Fruit fly (Drosophila melanogaster) whole organism, embryonic: ENCODE results near the gene CG11839.

Experiments
- ATbp ChIP-seq: fragments of 200-800 bp; sonication (Bioruptor generic); optimal IDR thresholded peaks from 2 replicates; lab custom pipeline; 2017; ENCODE audit warnings: missing biosample characterization, mild to moderate bottlenecking, missing genetic modification characterization, missing genetic modification reagents
- CG10267 ChIP-seq: fragments of 200-800 bp; sonication (Bioruptor generic); optimal IDR thresholded peaks from 2 replicates; lab custom pipeline; 2018; ENCODE audit warnings: missing biosample characterization, mild to moderate bottlenecking, missing genetic modification characterization, moderate library complexity
- CG11398 ChIP-seq: fragments of 200-800 bp; sonication (Bioruptor generic); optimal IDR thresholded peaks from 2 replicates; lab custom pipeline; 2016; ENCODE audit warnings: missing biosample characterization, missing genetic modification characterization
- CG18011 ChIP-seq: fragments of 200-800 bp; sonication (Bioruptor generic); optimal IDR thresholded peaks from 2 replicates; lab custom pipeline; 2017; ENCODE audit warnings: missing biosample characterization, missing genetic modification characterization, mild to moderate bottlenecking, moderate library complexity, missing genotype
- CG18599 ChIP-seq: fragments of 200-800 bp; sonication (Bioruptor generic); optimal IDR thresholded peaks from 3 replicates; lab custom pipeline; 2017; ENCODE audit warnings: missing biosample characterization, missing genetic modification characterization, mild to moderate bottlenecking, moderate library complexity, missing genetic modification reagents
- CG3281 ChIP-seq: fragments of 200-800 bp; sonication (Bioruptor generic); optimal IDR thresholded peaks from 3 replicates; lab custom pipeline; 2017; ENCODE audit warnings: missing biosample characterization, mild to moderate bottlenecking, missing genetic modification characterization
- CG3847 ChIP-seq: fragments of 200-800 bp; sonication (Bioruptor generic); IDR thresholded peaks from 2 replicates; pipeline ENCODE4 v1.3.6; 2022; ENCODE audit warnings: missing biosample characterization, missing genetic modification characterization
- CG4282 ChIP-seq: fragments of 200-800 bp; sonication (Bioruptor generic); optimal IDR thresholded peaks from 2 replicates; lab custom pipeline; 2016; ENCODE audit warnings: missing biosample characterization, missing genetic modification characterization
- CG4854 ChIP-seq: fragments of 200-800 bp; sonication (Bioruptor generic); optimal IDR thresholded peaks from 2 replicates; lab custom pipeline; 2016; ENCODE audit warnings: missing biosample characterization, missing genetic modification characterization, inconsistent platforms
- CG6765 ChIP-seq: fragments of 200-800 bp; sonication (Bioruptor generic); optimal IDR thresholded peaks from 3 replicates; lab custom pipeline; 2017; ENCODE audit warnings: missing biosample characterization, mild to moderate bottlenecking, missing genetic modification characterization
- CG7786 ChIP-seq: fragments of 200-800 bp; sonication (Bioruptor generic); optimal IDR thresholded peaks from 2 replicates; lab custom pipeline; 2016; ENCODE audit warnings: missing biosample characterization, missing genetic modification characterization
- CG8089 ChIP-seq: fragments of 200-800 bp; sonication (Bioruptor generic); optimal IDR thresholded peaks from 3 replicates; lab custom pipeline; 2016; ENCODE audit warnings: missing biosample characterization, missing genetic modification characterization
- CG8765 ChIP-seq: fragments of 200-800 bp; sonication (Bioruptor generic); IDR thresholded peaks from 2 replicates; pipeline ENCODE4 v1.3.6; 2022; ENCODE audit warnings: missing biosample characterization, missing genetic modification characterization
- CG9609 ChIP-seq: fragments of 200-800 bp; sonication (Bioruptor generic); optimal IDR thresholded peaks from 3 replicates; lab custom pipeline; 2016; ENCODE audit warnings: missing biosample characterization, missing genetic modification characterization
- Chrac-16 ChIP-seq: fragments of 200-800 bp; sonication (Bioruptor generic); optimal IDR thresholded peaks from 3 replicates; lab custom pipeline; 2016; ENCODE audit warnings: missing biosample characterization, missing genetic modification characterization
- Ets97D ChIP-seq: fragments of 200-800 bp; sonication (Bioruptor generic); optimal IDR thresholded peaks from 3 replicates; lab custom pipeline; 2016; ENCODE audit warnings: missing biosample characterization, missing genetic modification characterization
- Fer1 ChIP-seq: fragments of 200-800 bp; sonication (Bioruptor generic); optimal IDR thresholded peaks from 2 replicates; lab custom pipeline; 2017; ENCODE audit warnings: missing biosample characterization, mild to moderate bottlenecking, missing genetic modification characterization
- Fer2 ChIP-seq: fragments of 200-800 bp; sonication (Bioruptor generic); optimal IDR thresholded peaks from 2 replicates; lab custom pipeline; 2018; ENCODE audit warnings: missing biosample characterization, mild to moderate bottlenecking, missing genetic modification characterization, moderate library complexity
- GATAe ChIP-seq: fragments of 200-800 bp; sonication (Bioruptor generic); conservative IDR thresholded peaks from 2 replicates; pipeline ENCODE4 v1.3.6; 2022; ENCODE audit warnings: missing biosample characterization, missing genetic modification characterization
- Hmr ChIP-seq: fragments of 200-800 bp; sonication (Bioruptor generic); optimal IDR thresholded peaks from 3 replicates; lab custom pipeline; 2017; ENCODE audit warnings: mild to moderate bottlenecking, missing biosample characterization, missing genetic modification reagents, missing genetic modification characterization
- Hr78 ChIP-seq, 2 experiments: fragments of 200-800 bp in 1 of 2; fragments of >200 bp in 1 of 2; sonication (Bioruptor generic) in 1 of 2; optimal IDR thresholded peaks; 2 replicates each; lab custom pipeline; 2017 to 2019; ENCODE audit warnings: missing biosample characterization in 2 of 2, missing genetic modification characterization in 2 of 2, mild to moderate bottlenecking in 1 of 2, moderate library complexity in 1 of 2
- MESR4 ChIP-seq: fragments of 200-800 bp; sonication (Bioruptor generic); optimal IDR thresholded peaks from 2 replicates; lab custom pipeline; 2018; ENCODE audit warnings: missing biosample characterization, mild to moderate bottlenecking, missing genetic modification characterization, moderate library complexity
- Meics ChIP-seq: fragments of 200-800 bp; sonication (Bioruptor generic); optimal IDR thresholded peaks from 2 replicates; lab custom pipeline; 2017; ENCODE audit warnings: missing biosample characterization, mild to moderate bottlenecking, missing genetic modification characterization
- Myb ChIP-seq: fragments of 200-800 bp; sonication (Bioruptor generic); optimal IDR thresholded peaks from 2 replicates; lab custom pipeline; 2016; ENCODE audit warnings: missing biosample characterization, missing genetic modification characterization
- Neu2 ChIP-seq: fragments of 200-800 bp; sonication (Bioruptor generic); optimal IDR thresholded peaks from 3 replicates; lab custom pipeline; 2016; ENCODE audit warnings: missing biosample characterization, missing genetic modification characterization, borderline replicate concordance
- PHDP ChIP-seq: fragments of 200-800 bp; sonication (Bioruptor generic); optimal IDR thresholded peaks from 3 replicates; lab custom pipeline; 2018; ENCODE audit warnings: missing biosample characterization, mild to moderate bottlenecking, missing genetic modification characterization, moderate library complexity
- Sox100B ChIP-seq: fragments of 200-800 bp; sonication (Bioruptor generic); optimal IDR thresholded peaks from 3 replicates; lab custom pipeline; 2018; ENCODE audit warnings: missing biosample characterization, mild to moderate bottlenecking, missing genetic modification characterization
- ase ChIP-seq: fragments of 200-800 bp; sonication (Bioruptor generic); IDR thresholded peaks from 3 replicates; pipeline ENCODE4 v1.3.6; 2022; ENCODE audit warnings: missing biosample characterization, missing genetic modification characterization
- ato ChIP-seq: fragments of 200-800 bp; sonication (Bioruptor generic); IDR thresholded peaks from 2 replicates; pipeline ENCODE4 v1.3.6; 2022; ENCODE audit warnings: missing biosample characterization, missing genetic modification characterization; ENCODE audit not compliant: partially characterized antibody
- bowl ChIP-seq: fragments of 200-800 bp; sonication (Bioruptor generic); IDR thresholded peaks from 2 replicates; pipeline ENCODE4 v1.3.6; 2022; ENCODE audit warnings: missing biosample characterization, missing genetic modification characterization
- br ChIP-seq: fragments of >200 bp; optimal IDR thresholded peaks from 2 replicates; lab custom pipeline; 2017
- ci ChIP-seq: fragments of 200-800 bp; sonication (Bioruptor generic); IDR thresholded peaks from 3 replicates; pipeline ENCODE4 v1.3.6; 2022; ENCODE audit warnings: missing biosample characterization, missing genetic modification characterization
- danr ChIP-seq: fragments of 200-800 bp; sonication (Bioruptor generic); IDR thresholded peaks from 2 replicates; pipeline ENCODE4 v1.3.6; 2022; ENCODE audit warnings: missing biosample characterization, missing genetic modification characterization
- dmrt99B ChIP-seq: fragments of 200-800 bp; sonication (Bioruptor generic); optimal IDR thresholded peaks from 2 replicates; lab custom pipeline; 2018; ENCODE audit warnings: missing biosample characterization, mild to moderate bottlenecking, missing genetic modification characterization, moderate library complexity
- dysf ChIP-seq: fragments of 200-800 bp; sonication (Bioruptor generic); IDR thresholded peaks from 3 replicates; pipeline ENCODE4 v1.3.6; 2022; ENCODE audit warnings: missing biosample characterization, missing genetic modification characterization
- esg ChIP-seq: fragments of 200-800 bp; sonication (Bioruptor generic); conservative IDR thresholded peaks from 2 replicates; pipeline ENCODE4 v1.3.6; 2022; ENCODE audit warnings: missing biosample characterization, missing genetic modification characterization
- eve ChIP-seq, 2 experiments: fragments of >200 bp; optimal IDR thresholded peaks; 2 replicates each; lab custom pipeline; 2017; ENCODE audit warnings: missing biosample characterization in 2 of 2, missing genetic modification characterization in 2 of 2
- gfzf ChIP-seq: fragments of 200-800 bp; sonication (Bioruptor generic); optimal IDR thresholded peaks from 2 replicates; lab custom pipeline; 2016; ENCODE audit warnings: missing biosample characterization, mild to moderate bottlenecking, missing genetic modification characterization, moderate library complexity
- grn ChIP-seq: fragments of 200-800 bp; sonication (Bioruptor generic); optimal IDR thresholded peaks from 3 replicates; lab custom pipeline; 2017; ENCODE audit warnings: missing biosample characterization, missing genetic modification characterization
- ham ChIP-seq: fragments of 200-800 bp; sonication (Bioruptor generic); IDR thresholded peaks from 2 replicates; pipeline ENCODE4 v1.3.6; 2022; ENCODE audit warnings: missing biosample characterization, missing genetic modification characterization
- kay ChIP-seq: fragments of 200-800 bp; sonication (Bioruptor generic); optimal IDR thresholded peaks from 2 replicates; lab custom pipeline; 2016; ENCODE audit warnings: missing biosample characterization, missing genetic modification characterization
- mld ChIP-seq: fragments of 200-800 bp; sonication (Bioruptor generic); IDR thresholded peaks from 3 replicates; pipeline ENCODE4 v1.3.6; 2022; ENCODE audit warnings: missing biosample characterization, missing genetic modification characterization; ENCODE audit not compliant: partially characterized antibody
- nom ChIP-seq: fragments of 200-800 bp; sonication (Bioruptor generic); optimal IDR thresholded peaks from 2 replicates; lab custom pipeline; 2017; ENCODE audit warnings: missing biosample characterization, missing genetic modification characterization, mild to moderate bottlenecking, moderate library complexity, missing genetic modification reagents
- phol ChIP-seq: fragments of 200-800 bp; sonication (Bioruptor generic); optimal IDR thresholded peaks from 3 replicates; lab custom pipeline; 2018; ENCODE audit warnings: missing biosample characterization, mild to moderate bottlenecking, missing genetic modification characterization, moderate library complexity
- sima ChIP-seq: fragments of 200-800 bp; sonication (Bioruptor generic); optimal IDR thresholded peaks from 2 replicates; lab custom pipeline; 2016; ENCODE audit warnings: missing biosample characterization, missing genetic modification characterization
- tap ChIP-seq: fragments of 200-800 bp; optimal IDR thresholded peaks from 3 replicates; lab custom pipeline; 2019; ENCODE audit warnings: missing biosample characterization, mild to moderate bottlenecking, missing genetic modification characterization, moderate library complexity
- tin ChIP-seq: fragments of 200-800 bp; sonication (Bioruptor generic); optimal IDR thresholded peaks from 3 replicates; lab custom pipeline; 2016; ENCODE audit warnings: missing biosample characterization, missing genetic modification characterization
- toy ChIP-seq: fragments of 200-800 bp; sonication (Bioruptor generic); IDR thresholded peaks from 2 replicates; pipeline ENCODE4 v1.3.6; 2022; ENCODE audit warnings: missing biosample characterization, missing genetic modification characterization
- tx ChIP-seq: fragments of 200-800 bp; sonication (Bioruptor generic); optimal IDR thresholded peaks from 2 replicates; lab custom pipeline; 2016; ENCODE audit warnings: missing biosample characterization, missing genetic modification characterization
- zfh2 ChIP-seq: fragments of 200-800 bp; sonication (Bioruptor generic); optimal IDR thresholded peaks from 2 replicates; lab custom pipeline; 2016; ENCODE audit warnings: missing biosample characterization, missing genetic modification characterization

The CG11839 gene

dm6 chr3R:25024895-25025557 lies 44.7 kb upstream of the CG11839 start, which contains the start of the genes EMC6 and Hr96 (continued):
- peak; percentile 89 for TF ChIP-seq CG8765 (GFP tag; lab: Robert Waterston, UW)
- TF ChIP-seq GATAe: no peak; the same call in 1 of the 2 replicates
- peak; percentile 91 for TF ChIP-seq tx (GFP tag; lab: Kevin White, UChicago)
- peak; percentile 87 for TF ChIP-seq CG4282 (GFP tag; lab: Kevin White, UChicago)
- TF ChIP-seq CG6765 (GFP tag; lab: Kevin White, UChicago): peak; percentile 73
- peak; percentile 82 for TF ChIP-seq ato (GFP tag; lab: Robert Waterston, UW)
- TF ChIP-seq dysf (GFP tag; lab: Robert Waterston, UW): peak; percentile 93
- TF ChIP-seq CG9609: peak; percentile 91
- peak; percentile 92 for TF ChIP-seq CG7786 (GFP tag; lab: Kevin White, UChicago)
- peak; percentile 94 for TF ChIP-seq phol (tag; lab: Kevin White, UChicago)
- TF ChIP-seq ase (GFP tag; lab: Robert Waterston, UW): peak; percentile 90
- TF ChIP-seq zfh2: peak; percentile 95
- TF ChIP-seq Myb (GFP tag; lab: Kevin White, UChicago): peak; percentile 70
- TF ChIP-seq Chrac-16 (GFP tag; lab: Kevin White, UChicago): peak; percentile 96
- TF ChIP-seq gfzf: peak; percentile 66
- peak; percentile 94 for TF ChIP-seq tin (GFP tag; lab: Kevin White, UChicago)
- peak; percentile 86 for TF ChIP-seq CG8089 (GFP tag; lab: Kevin White, UChicago)
- TF ChIP-seq Fer1 (GFP tag; lab: Kevin White, UChicago): peak; percentile 94
- TF ChIP-seq CG18011 (GFP tag; lab: Kevin White, UChicago): peak; percentile 83
- TF ChIP-seq Meics: peak; percentile 94
- peak; percentile 84 for TF ChIP-seq ATbp (GFP tag; lab: Kevin White, UChicago)
- TF ChIP-seq Hmr (GFP tag; lab: Kevin White, UChicago): peak; percentile 94
- peak; percentile 92 for TF ChIP-seq PHDP (tag; lab: Kevin White, UChicago)
- TF ChIP-seq nom (GFP tag; lab: Kevin White, UChicago): peak; percentile 80
- peak; percentile 84 for TF ChIP-seq ham (GFP tag; lab: Robert Waterston, UW)
- TF ChIP-seq tap (tag; lab: Kevin White, UChicago): peak; percentile 87
- peak; percentile 71; the same call in 1 of the 2 replicates for TF ChIP-seq bowl
- TF ChIP-seq danr (GFP tag; lab: Robert Waterston, UW): peak; percentile 86
- peak; percentile 36 for TF ChIP-seq sima
- TF ChIP-seq eve (GFP tag; optimal IDR thresholded peaks at IDR 0.05; lab: Kevin White, UChicago): no peak
- TF ChIP-seq grn (GFP tag; lab: Kevin White, UChicago): peak; percentile 78
- TF ChIP-seq CG11398 (GFP tag; lab: Kevin White, UChicago): peak; percentile 82
- TF ChIP-seq CG10267 (tag; lab: Kevin White, UChicago): peak; percentile 88
- TF ChIP-seq CG18599 (GFP tag; lab: Kevin White, UChicago): peak; percentile 96
- peak; percentile 95 for TF ChIP-seq ci (GFP tag; lab: Robert Waterston, UW)
- TF ChIP-seq br (lab: Kevin White, UChicago): no peak
- TF ChIP-seq Neu2 (GFP tag; lab: Kevin White, UChicago): peak; percentile 32
- TF ChIP-seq kay (GFP tag; lab: Kevin White, UChicago): peak; percentile 93
- TF ChIP-seq CG3281: peak; percentile 91
- no peak for TF ChIP-seq CG4854 (GFP tag; lab: Kevin White, UChicago)
- peak; percentile 59; the same call in 2 of the 3 replicates for TF ChIP-seq mld (GFP tag; lab: Robert Waterston, UW)
- peak; percentile 90 for TF ChIP-seq Fer2 (tag; lab: Kevin White, UChicago)
- no peak for TF ChIP-seq Sox100B (GFP tag; lab: Kevin White, UChicago)
- TF ChIP-seq toy (GFP tag; lab: Robert Waterston, UW): peak; percentile 78
- peak; percentile 95 for TF ChIP-seq CG3847
- no peak for TF ChIP-seq dmrt99B (tag; lab: Kevin White, UChicago)
- peak; percentile 88 for TF ChIP-seq esg (GFP tag; lab: Robert Waterston, UW)
- TF ChIP-seq Ets97D: peak; percentile 93
- peak; percentile 93 for TF ChIP-seq MESR4 (GFP tag; lab: Kevin White, UChicago)
- TF ChIP-seq Hr78 (GFP tag; optimal IDR thresholded peaks at IDR 0.05; lab: Kevin White, UChicago): no peak
